Fruit fly (Drosophila melanogaster) S2 (cell line): ENCODE results near the gene CG4281.

Experiments
- CG8478 ChIP-seq: fragments of >200 bp; optimal IDR thresholded peaks from 2 replicates; lab custom pipeline; 2018
- CTCF ChIP-seq, 2 experiments: fragments of >200 bp; optimal IDR thresholded peaks; 2 replicates each; lab custom pipeline; 2018

DNA sequence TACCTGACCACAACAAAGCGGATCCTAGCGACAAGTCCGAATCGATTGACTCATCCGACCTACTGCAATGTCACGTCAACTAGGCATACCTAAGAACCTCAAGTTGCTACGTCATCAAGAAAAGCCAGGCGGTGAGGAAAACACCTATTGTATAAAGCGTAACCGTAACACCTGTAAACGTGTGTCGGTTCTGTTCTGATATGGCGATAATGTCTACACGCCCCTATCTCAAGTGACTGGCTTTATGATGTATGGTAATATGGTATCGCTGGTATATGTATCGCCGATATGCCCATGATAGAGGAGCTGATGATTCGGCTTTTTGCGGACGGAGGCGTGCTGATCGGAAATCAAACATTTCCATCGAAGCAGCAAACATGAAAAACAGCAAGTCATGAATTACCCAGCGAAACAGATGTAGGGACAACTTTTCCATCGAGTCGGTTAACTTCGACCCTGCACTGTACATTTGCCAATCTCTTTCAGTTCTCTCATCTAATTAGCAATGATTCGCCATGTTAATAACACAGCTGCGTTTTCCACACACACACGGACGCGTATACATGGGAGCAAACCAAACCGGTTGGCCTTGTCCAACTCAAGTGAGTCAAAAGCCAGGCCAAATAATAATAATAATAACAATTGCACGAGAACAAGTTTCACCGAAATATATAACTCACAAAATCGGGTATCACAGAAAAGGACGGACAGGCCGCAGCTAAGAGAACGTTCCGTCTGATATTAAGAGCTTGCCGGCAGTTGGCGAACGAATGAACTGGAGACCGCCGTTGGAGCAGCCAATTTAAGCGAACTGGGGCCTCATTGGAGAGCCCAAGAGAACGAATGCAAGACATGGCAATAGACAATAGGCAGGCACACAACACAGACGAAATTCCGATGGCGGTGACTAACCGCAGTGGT lies 5.1 kb upstream of the CG4281 start:
- TF ChIP-seq CG8478 (lab: Kevin White, UChicago) (no peak), CTCF (optimal IDR thresholded peaks at IDR 0.05; lab: Kevin White, UChicago) (no peak)
